Fruit fly (Drosophila melanogaster) whole organism, embryonic: Measurements from ENCODE around the gene Ythdc1.

Source experiments
- Ada2b ChIP-seq: fragments of 200-800 bp; sonication (Bioruptor generic); IDR thresholded peaks from 2 replicates; pipeline ENCODE4 v1.3.6; 2022; ENCODE audit warnings: missing biosample characterization, missing genetic modification characterization
- CG1024 ChIP-seq: fragments of 200-800 bp; sonication (Bioruptor generic); IDR thresholded peaks from 2 replicates; pipeline ENCODE4 v1.3.6; 2022; ENCODE audit warnings: missing biosample characterization, missing genetic modification characterization
- CG10979 ChIP-seq: fragments of 200-800 bp; sonication (Bioruptor generic); optimal IDR thresholded peaks from 2 replicates; lab custom pipeline; 2018; ENCODE audit warnings: missing biosample characterization, mild to moderate bottlenecking, missing genetic modification characterization, moderate library complexity
- CG15269 ChIP-seq: fragments of 200-800 bp; sonication (Bioruptor generic); optimal IDR thresholded peaks from 2 replicates; lab custom pipeline; 2018; ENCODE audit warnings: missing biosample characterization, mild to moderate bottlenecking, missing genetic modification characterization, moderate library complexity
- CG17361 ChIP-seq: fragments of 200-800 bp; sonication (Bioruptor generic); IDR thresholded peaks from 3 replicates; pipeline ENCODE4 v1.3.6; 2022; ENCODE audit warnings: missing biosample characterization, missing genetic modification characterization
- CG17829 ChIP-seq: fragments of 200-800 bp; optimal IDR thresholded peaks from 2 replicates; lab custom pipeline; 2019; ENCODE audit warnings: missing biosample characterization, mild to moderate bottlenecking, missing genetic modification characterization, moderate library complexity
- CG2116 ChIP-seq: fragments of 200-800 bp; sonication (Bioruptor generic); optimal IDR thresholded peaks from 3 replicates; lab custom pipeline; 2018; ENCODE audit warnings: missing biosample characterization, mild to moderate bottlenecking, missing genetic modification characterization
- CG2712 ChIP-seq: fragments of 200-800 bp; optimal IDR thresholded peaks from 3 replicates; lab custom pipeline; 2019; ENCODE audit warnings: missing biosample characterization, mild to moderate bottlenecking, missing genetic modification characterization, moderate library complexity
- CG2889 ChIP-seq: fragments of 200-800 bp; sonication (Bioruptor generic); IDR thresholded peaks from 3 replicates; pipeline ENCODE4 v1.3.6; 2022; ENCODE audit warnings: missing biosample characterization, missing genetic modification characterization
- CG33557 ChIP-seq: fragments of 200-800 bp; sonication (Bioruptor generic); optimal IDR thresholded peaks from 2 replicates; lab custom pipeline; 2019; ENCODE audit warnings: missing biosample characterization, mild to moderate bottlenecking, missing genetic modification characterization, moderate library complexity
- CG3847 ChIP-seq: fragments of 200-800 bp; sonication (Bioruptor generic); IDR thresholded peaks from 2 replicates; pipeline ENCODE4 v1.3.6; 2022; ENCODE audit warnings: missing biosample characterization, missing genetic modification characterization
- CG4617 ChIP-seq: fragments of 200-800 bp; sonication (Bioruptor generic); optimal IDR thresholded peaks from 3 replicates; lab custom pipeline; 2016; ENCODE audit warnings: missing biosample characterization, missing genetic modification characterization, borderline replicate concordance
- CG4820 ChIP-seq: fragments of 200-800 bp; sonication (Bioruptor generic); optimal IDR thresholded peaks from 3 replicates; lab custom pipeline; 2016; ENCODE audit warnings: missing biosample characterization, missing genetic modification characterization
- CG6683 ChIP-seq: fragments of 200-800 bp; sonication (Bioruptor generic); optimal IDR thresholded peaks from 2 replicates; lab custom pipeline; 2017; ENCODE audit warnings: missing biosample characterization, mild to moderate bottlenecking, missing genetic modification characterization, missing genetic modification reagents
- CG6813 ChIP-seq: fragments of 200-800 bp; sonication (Bioruptor generic); optimal IDR thresholded peaks from 2 replicates; lab custom pipeline; 2017; ENCODE audit warnings: missing biosample characterization, missing genetic modification characterization, mild to moderate bottlenecking, moderate library complexity, missing genetic modification reagents
- CG7271 ChIP-seq: fragments of 200-800 bp; sonication (Bioruptor generic); optimal IDR thresholded peaks from 2 replicates; lab custom pipeline; 2018; ENCODE audit warnings: missing biosample characterization, mild to moderate bottlenecking, missing genetic modification characterization, moderate library complexity
- CG8924 ChIP-seq: fragments of 200-800 bp; optimal IDR thresholded peaks from 3 replicates; lab custom pipeline; 2019; ENCODE audit warnings: missing biosample characterization, mild to moderate bottlenecking, missing genetic modification characterization, moderate library complexity
- CG8944 ChIP-seq: fragments of 200-800 bp; sonication (Bioruptor generic); optimal IDR thresholded peaks from 3 replicates; lab custom pipeline; 2016; ENCODE audit warnings: missing biosample characterization, missing genetic modification characterization
- CG9817 ChIP-seq: fragments of 200-800 bp; sonication (Bioruptor generic); optimal IDR thresholded peaks from 2 replicates; lab custom pipeline; 2018; ENCODE audit warnings: missing biosample characterization, mild to moderate bottlenecking, missing genetic modification characterization, moderate library complexity
- Ets97D ChIP-seq: fragments of 200-800 bp; sonication (Bioruptor generic); optimal IDR thresholded peaks from 3 replicates; lab custom pipeline; 2016; ENCODE audit warnings: missing biosample characterization, missing genetic modification characterization
- Fer1 ChIP-seq: fragments of 200-800 bp; sonication (Bioruptor generic); optimal IDR thresholded peaks from 2 replicates; lab custom pipeline; 2017; ENCODE audit warnings: missing biosample characterization, mild to moderate bottlenecking, missing genetic modification characterization
- Fer2 ChIP-seq: fragments of 200-800 bp; sonication (Bioruptor generic); optimal IDR thresholded peaks from 2 replicates; lab custom pipeline; 2018; ENCODE audit warnings: missing biosample characterization, mild to moderate bottlenecking, missing genetic modification characterization, moderate library complexity
- GATAe ChIP-seq: fragments of 200-800 bp; sonication (Bioruptor generic); conservative IDR thresholded peaks from 2 replicates; pipeline ENCODE4 v1.3.6; 2022; ENCODE audit warnings: missing biosample characterization, missing genetic modification characterization
- H2.0 ChIP-seq: fragments of 200-800 bp; sonication (Bioruptor generic); IDR thresholded peaks from 2 replicates; pipeline ENCODE4 v1.3.6; 2022; ENCODE audit warnings: missing biosample characterization, missing genetic modification characterization
- HmgZ ChIP-seq: fragments of 200-800 bp; sonication (Bioruptor generic); optimal IDR thresholded peaks from 2 replicates; lab custom pipeline; 2018; ENCODE audit warnings: missing biosample characterization, mild to moderate bottlenecking, missing genetic modification characterization
- MBD-R2 ChIP-seq: fragments of 200-800 bp; sonication (Bioruptor generic); IDR thresholded peaks from 2 replicates; pipeline ENCODE4 v1.3.6; 2022; ENCODE audit warnings: missing biosample characterization, missing genetic modification characterization
- Med ChIP-seq: fragments of 200-800 bp; sonication (Bioruptor generic); peaks from one replicate; lab custom pipeline; 2016; ENCODE audit warnings: missing biosample characterization, missing genetic modification characterization, mild to moderate bottlenecking, inconsistent platforms, moderate library complexity
- Meics ChIP-seq: fragments of 200-800 bp; sonication (Bioruptor generic); optimal IDR thresholded peaks from 2 replicates; lab custom pipeline; 2017; ENCODE audit warnings: missing biosample characterization, mild to moderate bottlenecking, missing genetic modification characterization
- Scr ChIP-seq: fragments of 200-800 bp; sonication (Bioruptor generic); IDR thresholded peaks from 2 replicates; pipeline ENCODE4 v1.3.6; 2022; ENCODE audit warnings: missing biosample characterization, missing genetic modification characterization; ENCODE audit not compliant: partially characterized antibody
- Taf1 ChIP-seq: fragments of 200-800 bp; sonication (Bioruptor generic); IDR thresholded peaks from 2 replicates; pipeline ENCODE4 v1.3.6; 2022; ENCODE audit warnings: missing biosample characterization, missing genetic modification characterization
- Xbp1 ChIP-seq: fragments of 200-800 bp; sonication (Bioruptor generic); optimal IDR thresholded peaks from 3 replicates; lab custom pipeline; 2016; ENCODE audit warnings: missing biosample characterization, mild to moderate bottlenecking, missing genetic modification characterization
- YL-1 ChIP-seq: fragments of 200-800 bp; sonication (Bioruptor generic); optimal IDR thresholded peaks from 3 replicates; lab custom pipeline; 2017; ENCODE audit warnings: missing biosample characterization, mild to moderate bottlenecking, missing genetic modification characterization
- amos ChIP-seq: fragments of 200-800 bp; sonication (Bioruptor generic); IDR thresholded peaks from 2 replicates; pipeline ENCODE4 v1.3.6; 2022; ENCODE audit warnings: missing biosample characterization, missing genetic modification characterization; ENCODE audit not compliant: partially characterized antibody
- bowl ChIP-seq: fragments of 200-800 bp; sonication (Bioruptor generic); IDR thresholded peaks from 2 replicates; pipeline ENCODE4 v1.3.6; 2022; ENCODE audit warnings: missing biosample characterization, missing genetic modification characterization
- crc ChIP-seq: fragments of 200-800 bp; sonication (Bioruptor generic); optimal IDR thresholded peaks from 2 replicates; lab custom pipeline; 2016; ENCODE audit warnings: missing biosample characterization, missing genetic modification characterization
- en ChIP-seq: fragments of 200-800 bp; sonication (Bioruptor generic); optimal IDR thresholded peaks from 2 replicates; lab custom pipeline; 2016; ENCODE audit warnings: missing biosample characterization, missing genetic modification characterization
- fd64A ChIP-seq: fragments of 200-800 bp; sonication (Bioruptor generic); optimal IDR thresholded peaks from 3 replicates; lab custom pipeline; 2018; ENCODE audit warnings: missing biosample characterization, mild to moderate bottlenecking, missing genetic modification characterization
- fru ChIP-seq: fragments of >200 bp; optimal IDR thresholded peaks from 2 replicates; lab custom pipeline; 2017
- gem ChIP-seq: fragments of 200-800 bp; sonication (Bioruptor generic); optimal IDR thresholded peaks from 2 replicates; lab custom pipeline; 2019; ENCODE audit warnings: missing biosample characterization, mild to moderate bottlenecking, missing genetic modification characterization, moderate library complexity
- grau ChIP-seq: fragments of 200-800 bp; optimal IDR thresholded peaks from 3 replicates; lab custom pipeline; 2019; ENCODE audit warnings: missing biosample characterization, mild to moderate bottlenecking, missing genetic modification characterization, moderate library complexity
- gsb-n ChIP-seq: fragments of 200-800 bp; sonication (Bioruptor generic); optimal IDR thresholded peaks from 3 replicates; lab custom pipeline; 2018; ENCODE audit warnings: missing biosample characterization, mild to moderate bottlenecking, missing genetic modification characterization
- ham ChIP-seq: fragments of 200-800 bp; sonication (Bioruptor generic); IDR thresholded peaks from 2 replicates; pipeline ENCODE4 v1.3.6; 2022; ENCODE audit warnings: missing biosample characterization, missing genetic modification characterization
- jumu ChIP-seq: fragments of 200-800 bp; sonication (Bioruptor generic); optimal IDR thresholded peaks from 3 replicates; lab custom pipeline; 2016; ENCODE audit warnings: missing biosample characterization, missing genetic modification characterization
- lab ChIP-seq: fragments of 200-800 bp; sonication (Bioruptor generic); optimal IDR thresholded peaks from 3 replicates; lab custom pipeline; 2017; ENCODE audit warnings: missing biosample characterization, missing genetic modification characterization, mild to moderate bottlenecking, moderate library complexity, missing genetic modification reagents
- scrt ChIP-seq: fragments of 200-800 bp; sonication (Bioruptor generic); optimal IDR thresholded peaks from 2 replicates; lab custom pipeline; 2018; ENCODE audit warnings: missing biosample characterization, mild to moderate bottlenecking, missing genetic modification characterization, moderate library complexity
- sd ChIP-seq: fragments of 200-800 bp; sonication (Bioruptor generic); optimal IDR thresholded peaks from 3 replicates; lab custom pipeline; 2018; ENCODE audit warnings: missing biosample characterization, mild to moderate bottlenecking, missing genetic modification characterization, moderate library complexity
- sens ChIP-seq: fragments of 200-800 bp; sonication (Bioruptor generic); peaks from one replicate; lab custom pipeline; 2016; ENCODE audit warnings: missing biosample characterization, missing genetic modification characterization
- sim ChIP-seq: fragments of 200-800 bp; sonication (Bioruptor generic); IDR thresholded peaks from 2 replicates; pipeline ENCODE4 v1.3.6; 2022; ENCODE audit warnings: missing biosample characterization, missing genetic modification characterization
- sug ChIP-seq: fragments of 200-800 bp; optimal IDR thresholded peaks from 2 replicates; lab custom pipeline; 2019; ENCODE audit warnings: missing biosample characterization, mild to moderate bottlenecking, missing genetic modification characterization, moderate library complexity
- trh ChIP-seq: fragments of 200-800 bp; sonication (Bioruptor generic); optimal IDR thresholded peaks from 2 replicates; lab custom pipeline; 2016; ENCODE audit warnings: missing biosample characterization, missing genetic modification characterization
- tx ChIP-seq: fragments of 200-800 bp; sonication (Bioruptor generic); optimal IDR thresholded peaks from 2 replicates; lab custom pipeline; 2016; ENCODE audit warnings: missing biosample characterization, missing genetic modification characterization

Gene Ythdc1

dm6 chr3L:3338882-3339590 is 34.9 kb downstream of the Ythdc1 start (continued):
- TF ChIP-seq gsb-n (tag; lab: Kevin White, UChicago) = no peak
- no peak for TF ChIP-seq CG33557 (GFP tag; lab: Kevin White, UChicago)
- TF ChIP-seq CG8924 (tag; lab: Kevin White, UChicago) = no peak
- TF ChIP-seq CG7271 (tag; lab: Kevin White, UChicago) = no peak
- no peak for TF ChIP-seq ham (GFP tag; lab: Robert Waterston, UW)
- no peak for TF ChIP-seq sd (tag; lab: Kevin White, UChicago)
- peak; percentile 71 for TF ChIP-seq sens (GFP tag; lab: Kevin White, UChicago)
- no peak for TF ChIP-seq jumu (GFP tag; lab: Kevin White, UChicago)
- TF ChIP-seq fru (lab: Kevin White, UChicago) = no peak
- TF ChIP-seq CG4820 (GFP tag; lab: Kevin White, UChicago) = no peak
- TF ChIP-seq CG4617 = no peak
- TF ChIP-seq trh (GFP tag; lab: Kevin White, UChicago) = no peak
- no peak for TF ChIP-seq Meics (GFP tag; lab: Kevin White, UChicago)
- no peak for TF ChIP-seq CG6683
- no peak for TF ChIP-seq CG17361
- no peak for TF ChIP-seq en
- no peak for TF ChIP-seq H2.0 (GFP tag; lab: Robert Waterston, UW)
- TF ChIP-seq CG15269 = no peak
- no peak for TF ChIP-seq MBD-R2 (GFP tag; lab: Robert Waterston, UW)
- TF ChIP-seq Xbp1 = no peak
- no peak for TF ChIP-seq CG2889 (GFP tag; lab: Robert Waterston, UW)
- TF ChIP-seq GATAe (GFP tag; lab: Robert Waterston, UW) = no peak
- TF ChIP-seq CG10979 = peak; percentile 36
- TF ChIP-seq CG2712 (tag; lab: Kevin White, UChicago) = peak; percentile 30
- TF ChIP-seq Taf1 (GFP tag; lab: Robert Waterston, UW) = no peak
- TF ChIP-seq CG8944 = no peak
- no peak for TF ChIP-seq Fer2 (tag; lab: Kevin White, UChicago)
- TF ChIP-seq bowl = no peak
- no peak for TF ChIP-seq lab (GFP tag; lab: Kevin White, UChicago)
- TF ChIP-seq crc (GFP tag; lab: Kevin White, UChicago) = no peak
- no peak for TF ChIP-seq CG17829 (tag; lab: Kevin White, UChicago)
- TF ChIP-seq HmgZ (tag; lab: Kevin White, UChicago) = no peak
- TF ChIP-seq CG2116 (GFP tag; lab: Kevin White, UChicago) = no peak
- no peak for TF ChIP-seq YL-1 (GFP tag; lab: Kevin White, UChicago)
- no peak for TF ChIP-seq amos (GFP tag; lab: Robert Waterston, UW)
- TF ChIP-seq grau (tag; lab: Kevin White, UChicago) = peak; percentile 2
- TF ChIP-seq sim (GFP tag; lab: Robert Waterston, UW) = no peak
- TF ChIP-seq sug (tag; lab: Kevin White, UChicago) = no peak
- TF ChIP-seq Ada2b (GFP tag; lab: Robert Waterston, UW) = no peak
- no peak for TF ChIP-seq Scr (GFP tag; lab: Robert Waterston, UW)
- TF ChIP-seq Med (GFP tag; lab: Kevin White, UChicago) = no peak
- TF ChIP-seq scrt (GFP tag; lab: Kevin White, UChicago) = no peak
- TF ChIP-seq CG6813 = no peak
- TF ChIP-seq CG3847 (GFP tag; lab: Robert Waterston, UW) = no peak
- no peak for TF ChIP-seq tx (GFP tag; lab: Kevin White, UChicago)
- no peak for TF ChIP-seq fd64A (GFP tag; lab: Kevin White, UChicago)
- TF ChIP-seq gem (tag; lab: Kevin White, UChicago) = peak; percentile 25
- no peak for TF ChIP-seq CG1024 (GFP tag; lab: Robert Waterston, UW)
- TF ChIP-seq Ets97D (GFP tag; lab: Kevin White, UChicago) = no peak
- TF ChIP-seq CG9817 = no peak
- TF ChIP-seq Fer1 = no peak
